Fruit fly (Drosophila melanogaster) whole organism, embryonic: ENCODE data around the gene CG9166.

Experiments
- Antp ChIP-seq: fragments of 200-800 bp; sonication (Bioruptor generic); optimal IDR thresholded peaks from 3 replicates; lab custom pipeline; 2016; ENCODE audit warnings: missing biosample characterization, missing genetic modification characterization
- Atf3 ChIP-seq: fragments of 200-800 bp; sonication (Bioruptor generic); optimal IDR thresholded peaks from 3 replicates; lab custom pipeline; 2016; ENCODE audit warnings: missing biosample characterization, missing genetic modification characterization
- Bdp1 ChIP-seq: fragments of 200-800 bp; sonication (Bioruptor generic); optimal IDR thresholded peaks from 3 replicates; lab custom pipeline; 2016; ENCODE audit warnings: missing biosample characterization, missing genetic modification characterization
- CG10147 ChIP-seq: fragments of 200-800 bp; sonication (Bioruptor generic); optimal IDR thresholded peaks from 2 replicates; lab custom pipeline; 2019; ENCODE audit warnings: missing biosample characterization, mild to moderate bottlenecking, missing genetic modification characterization, moderate library complexity
- CG11560 ChIP-seq: fragments of 200-800 bp; sonication (Bioruptor generic); IDR thresholded peaks from 3 replicates; pipeline ENCODE4 v1.3.6; 2022; ENCODE audit warnings: missing biosample characterization, missing genetic modification characterization
- CG15269 ChIP-seq: fragments of 200-800 bp; sonication (Bioruptor generic); optimal IDR thresholded peaks from 2 replicates; lab custom pipeline; 2018; ENCODE audit warnings: missing biosample characterization, mild to moderate bottlenecking, missing genetic modification characterization, moderate library complexity
- CG17829 ChIP-seq: fragments of 200-800 bp; optimal IDR thresholded peaks from 2 replicates; lab custom pipeline; 2019; ENCODE audit warnings: missing biosample characterization, mild to moderate bottlenecking, missing genetic modification characterization, moderate library complexity
- CG2712 ChIP-seq: fragments of 200-800 bp; optimal IDR thresholded peaks from 3 replicates; lab custom pipeline; 2019; ENCODE audit warnings: missing biosample characterization, mild to moderate bottlenecking, missing genetic modification characterization, moderate library complexity
- CG30403 ChIP-seq: fragments of 200-800 bp; sonication (Bioruptor generic); optimal IDR thresholded peaks from 3 replicates; lab custom pipeline; 2016; ENCODE audit warnings: missing biosample characterization, missing genetic modification characterization
- CG3407 ChIP-seq: fragments of 200-800 bp; sonication (Bioruptor generic); optimal IDR thresholded peaks from 2 replicates; lab custom pipeline; 2018; ENCODE audit warnings: missing biosample characterization, mild to moderate bottlenecking, missing genetic modification characterization
- CG3995 ChIP-seq: fragments of 200-800 bp; sonication (Bioruptor generic); optimal IDR thresholded peaks from 3 replicates; lab custom pipeline; 2016; ENCODE audit warnings: missing biosample characterization, missing genetic modification characterization
- CG7271 ChIP-seq: fragments of 200-800 bp; sonication (Bioruptor generic); optimal IDR thresholded peaks from 2 replicates; lab custom pipeline; 2018; ENCODE audit warnings: missing biosample characterization, mild to moderate bottlenecking, missing genetic modification characterization, moderate library complexity
- CG9876 ChIP-seq: fragments of 200-800 bp; sonication (Bioruptor generic); optimal IDR thresholded peaks from 2 replicates; lab custom pipeline; 2016; ENCODE audit warnings: missing biosample characterization, missing genetic modification characterization
- CHES-1-like ChIP-seq: fragments of 200-800 bp; sonication (Bioruptor generic); optimal IDR thresholded peaks from 2 replicates; lab custom pipeline; 2016; ENCODE audit warnings: missing biosample characterization, missing genetic modification characterization
- Camta ChIP-seq: fragments of 200-800 bp; sonication (Bioruptor generic); optimal IDR thresholded peaks from 2 replicates; lab custom pipeline; 2016; ENCODE audit warnings: missing biosample characterization, missing genetic modification characterization
- Doc3 ChIP-seq: fragments of 200-800 bp; sonication (Bioruptor generic); IDR thresholded peaks from 3 replicates; pipeline ENCODE4 v1.3.6; 2022; ENCODE audit warnings: missing biosample characterization, missing genetic modification characterization; ENCODE audit not compliant: partially characterized antibody
- ERR ChIP-seq: fragments of 200-800 bp; sonication (Bioruptor generic); optimal IDR thresholded peaks from 2 replicates; lab custom pipeline; 2016; ENCODE audit warnings: missing biosample characterization, missing genetic modification characterization
- Ets65A ChIP-seq: fragments of 200-800 bp; sonication (Bioruptor generic); peaks from one replicate; lab custom pipeline; 2016; ENCODE audit warnings: missing biosample characterization, missing genetic modification characterization
- HLHmδ ChIP-seq: fragments of 200-800 bp; sonication (Bioruptor generic); optimal IDR thresholded peaks from 2 replicates; lab custom pipeline; 2018; ENCODE audit warnings: missing biosample characterization, mild to moderate bottlenecking, missing genetic modification characterization, moderate library complexity
- Hr51 ChIP-seq, 2 experiments: fragments of 200-800 bp; sonication (Bioruptor generic); optimal IDR thresholded peaks; 2 replicates in 1 of 2; 3 replicates in 1 of 2; lab custom pipeline; 2016 to 2018; ENCODE audit warnings: missing biosample characterization in 2 of 2, missing genetic modification characterization in 2 of 2, mild to moderate bottlenecking in 1 of 2, moderate library complexity in 1 of 2
- Hr78 ChIP-seq, 2 experiments: fragments of 200-800 bp in 1 of 2; fragments of >200 bp in 1 of 2; sonication (Bioruptor generic) in 1 of 2; optimal IDR thresholded peaks; 2 replicates each; lab custom pipeline; 2017 to 2019; ENCODE audit warnings: missing biosample characterization in 2 of 2, missing genetic modification characterization in 2 of 2, mild to moderate bottlenecking in 1 of 2, moderate library complexity in 1 of 2
- Med ChIP-seq: fragments of 200-800 bp; sonication (Bioruptor generic); peaks from one replicate; lab custom pipeline; 2016; ENCODE audit warnings: missing biosample characterization, missing genetic modification characterization, mild to moderate bottlenecking, inconsistent platforms, moderate library complexity
- Nf-YB ChIP-seq: fragments of 200-800 bp; sonication (Bioruptor generic); optimal IDR thresholded peaks from 3 replicates; lab custom pipeline; 2019; ENCODE audit warnings: missing biosample characterization, mild to moderate bottlenecking, missing genetic modification characterization, moderate library complexity
- NfI ChIP-seq: fragments of 200-800 bp; sonication (Bioruptor generic); optimal IDR thresholded peaks from 3 replicates; lab custom pipeline; 2018; ENCODE audit warnings: missing biosample characterization, mild to moderate bottlenecking, missing genetic modification characterization, moderate library complexity
- PHDP ChIP-seq: fragments of 200-800 bp; sonication (Bioruptor generic); optimal IDR thresholded peaks from 3 replicates; lab custom pipeline; 2018; ENCODE audit warnings: missing biosample characterization, mild to moderate bottlenecking, missing genetic modification characterization, moderate library complexity
- Rx ChIP-seq: fragments of 200-800 bp; sonication (Bioruptor generic); IDR thresholded peaks from 2 replicates; pipeline ENCODE4 v1.3.6; 2022; ENCODE audit warnings: missing biosample characterization, missing genetic modification characterization
- Sox100B ChIP-seq: fragments of 200-800 bp; sonication (Bioruptor generic); optimal IDR thresholded peaks from 3 replicates; lab custom pipeline; 2018; ENCODE audit warnings: missing biosample characterization, mild to moderate bottlenecking, missing genetic modification characterization
- Trl ChIP-seq, 3 experiments: fragments of >200 bp in 2 of 3; fragments of 200-800 bp in 1 of 3; sonication (Bioruptor generic) in 1 of 3; optimal IDR thresholded peaks; 2 replicates in 1 of 3; 3 replicates in 2 of 3; lab custom pipeline; 2016 to 2017; ENCODE audit warnings: missing biosample characterization in 1 of 3, missing genetic modification characterization in 1 of 3
- chif ChIP-seq, 2 experiments: fragments of 200-800 bp; sonication (Bioruptor generic); optimal IDR thresholded peaks; 3 replicates each; lab custom pipeline; 2016; ENCODE audit warnings: missing biosample characterization in 2 of 2, missing genetic modification characterization in 2 of 2
- cwo ChIP-seq: fragments of 200-800 bp; sonication (Bioruptor generic); optimal IDR thresholded peaks from 3 replicates; lab custom pipeline; 2017; ENCODE audit warnings: missing biosample characterization, missing genetic modification characterization, mild to moderate bottlenecking, moderate library complexity, missing genetic modification reagents
- dysf ChIP-seq: fragments of 200-800 bp; sonication (Bioruptor generic); IDR thresholded peaks from 3 replicates; pipeline ENCODE4 v1.3.6; 2022; ENCODE audit warnings: missing biosample characterization, missing genetic modification characterization
- esg ChIP-seq: fragments of 200-800 bp; sonication (Bioruptor generic); conservative IDR thresholded peaks from 2 replicates; pipeline ENCODE4 v1.3.6; 2022; ENCODE audit warnings: missing biosample characterization, missing genetic modification characterization
- fd3F ChIP-seq: fragments of 200-800 bp; sonication (Bioruptor generic); optimal IDR thresholded peaks from 2 replicates; lab custom pipeline; 2018; ENCODE audit warnings: missing biosample characterization, mild to moderate bottlenecking, missing genetic modification characterization, moderate library complexity
- grau ChIP-seq: fragments of 200-800 bp; optimal IDR thresholded peaks from 3 replicates; lab custom pipeline; 2019; ENCODE audit warnings: missing biosample characterization, mild to moderate bottlenecking, missing genetic modification characterization, moderate library complexity
- h ChIP-seq: fragments of >200 bp; optimal IDR thresholded peaks from 2 replicates; lab custom pipeline; 2017
- nerfin-1 ChIP-seq: fragments of 200-800 bp; sonication (Bioruptor generic); optimal IDR thresholded peaks from 3 replicates; lab custom pipeline; 2019; ENCODE audit warnings: missing biosample characterization, mild to moderate bottlenecking, missing genetic modification characterization, moderate library complexity
- phol ChIP-seq: fragments of 200-800 bp; sonication (Bioruptor generic); optimal IDR thresholded peaks from 3 replicates; lab custom pipeline; 2018; ENCODE audit warnings: missing biosample characterization, mild to moderate bottlenecking, missing genetic modification characterization, moderate library complexity
- sens ChIP-seq: fragments of 200-800 bp; sonication (Bioruptor generic); peaks from one replicate; lab custom pipeline; 2016; ENCODE audit warnings: missing biosample characterization, missing genetic modification characterization
- seq ChIP-seq: fragments of 200-800 bp; sonication (Bioruptor generic); IDR thresholded peaks from 2 replicates; pipeline ENCODE4 v1.3.6; 2022; ENCODE audit warnings: missing biosample characterization, missing genetic modification characterization
- slou ChIP-seq: fragments of 200-800 bp; sonication (Bioruptor generic); optimal IDR thresholded peaks from 3 replicates; lab custom pipeline; 2016; ENCODE audit warnings: missing biosample characterization, missing genetic modification characterization
- sqz ChIP-seq: fragments of 200-800 bp; sonication (Bioruptor generic); optimal IDR thresholded peaks from 3 replicates; lab custom pipeline; 2018; ENCODE audit warnings: missing biosample characterization, mild to moderate bottlenecking, missing genetic modification characterization
- tgo ChIP-seq: fragments of 200-800 bp; sonication (Bioruptor generic); IDR thresholded peaks from 3 replicates; pipeline ENCODE4 v1.3.6; 2022; ENCODE audit warnings: missing biosample characterization, missing genetic modification characterization
- tio ChIP-seq: fragments of 200-800 bp; sonication (Bioruptor generic); optimal IDR thresholded peaks from 2 replicates; lab custom pipeline; 2017; ENCODE audit warnings: missing biosample characterization, missing genetic modification characterization, inconsistent platforms
- unc-4 ChIP-seq: fragments of 200-800 bp; sonication (Bioruptor generic); IDR thresholded peaks from 2 replicates; pipeline ENCODE4 v1.3.6; 2022; ENCODE audit warnings: missing biosample characterization, missing genetic modification characterization; ENCODE audit not compliant: partially characterized antibody
- vvl ChIP-seq: fragments of 200-800 bp; sonication (Bioruptor generic); IDR thresholded peaks from 2 replicates; pipeline ENCODE4 v1.3.6; 2022; ENCODE audit warnings: missing biosample characterization, missing genetic modification characterization
- wor ChIP-seq: fragments of 200-800 bp; sonication (Bioruptor generic); IDR thresholded peaks from 2 replicates; pipeline ENCODE4 v1.3.6; 2022; ENCODE audit warnings: missing biosample characterization, missing genetic modification characterization
- zen2 ChIP-seq: fragments of 200-800 bp; sonication (Bioruptor generic); IDR thresholded peaks from 3 replicates; pipeline ENCODE4 v1.3.6; 2022; ENCODE audit warnings: missing biosample characterization, missing genetic modification characterization; ENCODE audit not compliant: partially characterized antibody

The CG9166 gene

DNA sequence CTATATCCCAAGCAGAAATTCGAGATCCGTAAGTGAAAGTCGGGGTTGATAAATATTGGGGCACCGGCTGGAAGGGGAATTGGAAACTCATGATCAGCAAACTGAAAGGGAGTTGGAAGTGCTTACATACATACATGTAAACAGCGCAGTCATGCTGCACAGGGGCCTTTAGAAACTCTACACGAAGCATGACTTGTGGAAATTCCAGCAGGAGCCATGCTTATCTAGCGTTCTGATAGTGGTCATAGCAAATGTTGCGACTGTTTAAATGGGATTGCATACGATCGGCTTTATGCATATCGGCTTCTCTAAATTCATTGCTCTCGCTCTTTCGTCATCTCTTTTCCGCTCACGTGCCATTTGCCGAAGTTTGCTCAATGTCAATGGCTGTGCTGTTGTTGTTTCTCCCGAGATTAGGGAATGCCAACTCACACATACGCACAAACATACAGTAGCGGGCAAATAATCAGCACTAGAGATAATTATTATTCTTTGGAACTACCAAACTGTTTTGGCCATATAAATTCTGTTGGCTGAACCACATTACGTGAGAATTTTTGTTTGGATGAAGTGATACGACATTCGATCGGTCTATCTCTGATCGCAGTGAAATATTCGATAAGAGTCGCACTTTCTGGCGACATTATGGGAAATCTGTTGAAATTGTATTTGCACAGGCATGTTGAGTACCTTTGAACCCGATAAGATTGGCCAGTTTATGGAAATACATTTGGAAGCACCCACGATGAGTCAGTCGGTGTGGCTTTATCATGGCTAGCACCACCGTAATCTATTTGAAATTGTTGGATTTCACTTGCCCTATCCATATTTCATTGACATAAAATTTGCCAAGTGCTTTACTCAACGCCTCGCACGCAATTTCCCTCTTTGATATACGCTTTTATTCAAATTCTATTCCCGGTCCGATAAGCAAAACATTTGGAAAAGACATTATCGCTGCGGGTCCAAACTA lies 14.6 kb upstream of the CG9166 start (continued):
- TF ChIP-seq CG10147 (GFP tag; lab: Kevin White, UChicago) (no peak), Hr78 (GFP tag; optimal IDR thresholded peaks at IDR 0.05; lab: Kevin White, UChicago) (peak in 1 of 2 experiments; percentile 17), h (lab: Kevin White, UChicago) (no peak), esg (GFP tag; lab: Robert Waterston, UW) (no peak), Trl (optimal IDR thresholded peaks at IDR 0.05; lab: Kevin White, UChicago) (peak in 1 of 2 experiments; percentile 3), Trl (GFP tag; optimal IDR thresholded peaks at IDR 0.05; lab: Kevin White, UChicago) (no peak), NfI (no peak), Rx (no peak), Bdp1 (GFP tag; lab: Kevin White, UChicago) (no peak), tgo (no peak), dysf (0 out of 3 replicates have a peak, but pooled peaks have one; percentile 22), Antp (no peak), PHDP (tag; lab: Kevin White, UChicago) (peak; percentile 22), seq (GFP tag; lab: Robert Waterston, UW) (0 out of 2 replicates have a peak, but pooled peaks have one; percentile 16), Ets65A (GFP tag; lab: Kevin White, UChicago) (peak; percentile 77), zen2 (GFP tag; lab: Robert Waterston, UW) (no peak), HLHmδ (GFP tag; lab: Kevin White, UChicago) (no peak), slou (GFP tag; lab: Kevin White, UChicago) (no peak), CG7271 (tag; lab: Kevin White, UChicago) (no peak), CG3407 (GFP tag; lab: Kevin White, UChicago) (no peak), tio (GFP tag; lab: Kevin White, UChicago) (no peak), CG15269 (tag; lab: Kevin White, UChicago) (no peak), Doc3 (no peak), fd3F (GFP tag; lab: Kevin White, UChicago) (no peak), Med (peak; percentile 90), CG2712 (tag; lab: Kevin White, UChicago) (no peak), CG11560 (tag; lab: Robert Waterston, UW) (no peak)

DNA sequence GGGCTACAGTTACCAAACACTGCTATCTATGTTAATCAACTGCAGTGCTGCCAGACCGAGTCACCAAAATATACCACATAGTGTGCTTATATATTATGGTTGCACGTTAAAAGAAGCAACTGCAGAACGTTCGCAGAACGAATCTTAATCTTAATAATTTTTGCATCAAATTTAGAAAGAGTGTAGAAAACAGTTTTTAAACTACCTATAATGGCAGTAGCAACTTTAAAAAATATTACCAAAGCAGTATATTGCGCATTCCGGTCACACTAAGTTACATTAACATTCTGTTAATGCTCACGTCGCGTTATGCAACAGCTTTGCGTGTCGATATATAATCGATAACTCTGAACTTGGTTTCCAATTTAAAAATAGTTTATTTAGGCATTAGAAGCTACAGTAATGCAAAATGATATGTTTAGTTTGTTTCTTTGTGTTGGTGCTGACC lies 8.8 kb upstream of the CG9166 start, which contains the start of gene indra:
TSS of gene indra (minus strand) at position 271 of the 448 bp plus-strand sequence.
- no peak for TF ChIP-seq cwo (GFP tag; lab: Kevin White, UChicago)
- peak; percentile 77 for TF ChIP-seq phol
- peak; percentile 74 for TF ChIP-seq vvl
- TF ChIP-seq Atf3 (GFP tag; lab: Kevin White, UChicago), result peak; percentile 28
- peak; percentile 70 for TF ChIP-seq grau
- peak; percentile 62 for TF ChIP-seq ERR (GFP tag; lab: Kevin White, UChicago)
- TF ChIP-seq Camta (GFP tag; lab: Kevin White, UChicago), result peak; percentile 24
- peak; percentile 74 for TF ChIP-seq CHES-1-like (GFP tag; lab: Kevin White, UChicago)
- TF ChIP-seq nerfin-1 (tag; lab: Kevin White, UChicago), result peak; percentile 33
- peak; percentile 71 for TF ChIP-seq CG30403 (GFP tag; lab: Kevin White, UChicago)
- peak; percentile 12 for TF ChIP-seq Nf-YB (GFP tag; lab: Kevin White, UChicago)
- TF ChIP-seq Sox100B (GFP tag; lab: Kevin White, UChicago), result no peak
- TF ChIP-seq chif (GFP tag; optimal IDR thresholded peaks at IDR 0.05; lab: Kevin White, UChicago), result peak; percentile 8 to 69
- peak; percentile 58; the same call in 1 of the 2 replicates for TF ChIP-seq unc-4 (GFP tag; lab: Robert Waterston, UW)
- peak; percentile 46 for TF ChIP-seq CG17829 (tag; lab: Kevin White, UChicago)
- TF ChIP-seq Trl (optimal IDR thresholded peaks at IDR 0.05; lab: Kevin White, UChicago), result no peak
- peak; percentile 27 for TF ChIP-seq Trl (GFP tag; optimal IDR thresholded peaks at IDR 0.05; lab: Kevin White, UChicago)
- TF ChIP-seq Hr51 (GFP tag; optimal IDR thresholded peaks at IDR 0.05; lab: Kevin White, UChicago), result peak in 1 of 2 experiments; percentile 49
- TF ChIP-seq wor, result no peak
- peak; percentile 92 for TF ChIP-seq sqz (GFP tag; lab: Kevin White, UChicago)
- peak; percentile 52 for TF ChIP-seq CG9876 (GFP tag; lab: Kevin White, UChicago)
- TF ChIP-seq sens (GFP tag; lab: Kevin White, UChicago), result peak; percentile 95
- peak; percentile 91 for TF ChIP-seq CG3995
